Worm (Caenorhabditis elegans): Measurements from ENCODE around the gene egl-26.

egl-26 gene

DNA sequence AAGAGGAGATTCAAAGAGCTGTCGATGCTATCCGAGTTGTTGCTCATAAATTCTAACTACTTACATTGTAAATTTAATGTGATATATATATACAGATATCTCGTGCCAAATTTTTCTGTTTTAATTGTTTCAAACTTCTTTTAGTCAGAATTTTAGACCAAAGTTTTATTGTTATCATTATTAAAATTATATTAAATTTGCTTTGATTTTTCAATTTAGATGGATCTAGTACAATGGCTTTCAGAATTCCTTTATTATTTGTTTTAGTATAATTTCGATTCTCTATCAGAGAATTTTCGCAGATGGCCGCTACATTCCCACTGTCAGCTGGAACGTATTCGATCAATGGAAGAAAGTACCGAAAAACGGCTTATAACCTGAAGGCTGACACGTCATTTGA lies 12.1 kb upstream of the egl-26 start, which contains the start of gene ascc-1:
ascc-1 (plus strand) TSS at position 301 of the 400 bp plus-strand sequence.
- TF ChIP-seq ceh-31 (tag; optimal IDR thresholded peaks at IDR 0.05) (no peak), ceh-30 (tag; optimal IDR thresholded peaks at IDR 0.05) (no peak), mec-3 (tag; optimal IDR thresholded peaks at IDR 0.05; ENCODE audit: borderline replicate concordance) (no peak), hlh-8 (tag; optimal IDR thresholded peaks at IDR 0.05) (no peak), ceh-24 (tag; optimal IDR thresholded peaks at IDR 0.05) (no peak), ets-4 (tag; optimal IDR thresholded peaks at IDR 0.05) (no peak), hlh-6 (tag; optimal IDR thresholded peaks at IDR 0.05) (no peak), unc-3 (GFP tag; conservative IDR thresholded peaks at IDR 0.05) (no peak), unc-3 (tag; optimal IDR thresholded peaks at IDR 0.05) (no peak), fax-1 (tag; optimal IDR thresholded peaks at IDR 0.05) (no peak), elt-2 (tag; optimal IDR thresholded peaks at IDR 0.05) (no peak), unc-86 (tag; optimal IDR thresholded peaks at IDR 0.05) (no peak), nhr-11 (tag; optimal IDR thresholded peaks at IDR 0.05) (no peak), eyg-1 (tag; optimal IDR thresholded peaks at IDR 0.05) (no peak), syd-9 (tag; optimal IDR thresholded peaks at IDR 0.05) (no peak), hlh-13 (GFP tag; optimal IDR thresholded peaks at IDR 0.05) (no peak), F13H6.1 (tag; optimal IDR thresholded peaks at IDR 0.05) (no peak), sox-4 (tag; optimal IDR thresholded peaks at IDR 0.05) (no peak), npax-4 (tag; optimal IDR thresholded peaks at IDR 0.05) (no peak), T23F11.4 (GFP tag; optimal IDR thresholded peaks at IDR 0.05) (no peak)

DNA sequence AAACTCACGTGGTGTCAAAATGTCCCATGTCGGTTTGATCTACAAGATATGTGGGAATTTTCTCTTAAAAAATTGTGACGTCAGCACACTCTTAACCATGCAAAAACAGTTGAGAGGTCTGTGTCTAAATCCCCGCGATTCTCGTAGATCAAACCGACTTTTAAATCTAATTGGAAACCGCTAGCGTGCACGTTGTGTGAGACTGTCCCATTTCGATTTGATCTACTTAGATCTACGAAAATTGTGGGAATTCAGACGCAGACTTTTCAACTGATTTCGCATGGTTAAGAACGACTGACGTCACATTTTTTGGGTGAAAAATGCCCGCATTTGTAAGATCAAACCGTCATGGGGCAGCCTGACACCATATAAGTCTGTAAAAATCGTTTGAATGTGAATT lies 11.6 kb upstream of the egl-26 start:
- TF ChIP-seq che-1 (tag; optimal IDR thresholded peaks at IDR 0.05) (no peak), unc-55 (GFP tag; optimal IDR thresholded peaks at IDR 0.05) (no peak), C08G9.2 (tag; optimal IDR thresholded peaks at IDR 0.05) (no peak), ttx-3 (tag; optimal IDR thresholded peaks at IDR 0.05) (no peak), nhr-11 (tag; optimal IDR thresholded peaks at IDR 0.05) (no peak), sox-4 (tag; optimal IDR thresholded peaks at IDR 0.05) (no peak), ahr-1 (tag; optimal IDR thresholded peaks at IDR 0.05) (no peak), lin-11 (tag; optimal IDR thresholded peaks at IDR 0.05) (no peak), elt-2 (tag; optimal IDR thresholded peaks at IDR 0.05) (no peak), tbx-2 (tag; optimal IDR thresholded peaks at IDR 0.05) (no peak), npax-4 (tag; optimal IDR thresholded peaks at IDR 0.05) (no peak), fkh-6 (tag; optimal IDR thresholded peaks at IDR 0.05) (no peak), ceh-30 (tag; optimal IDR thresholded peaks at IDR 0.05) (no peak)

DNA sequence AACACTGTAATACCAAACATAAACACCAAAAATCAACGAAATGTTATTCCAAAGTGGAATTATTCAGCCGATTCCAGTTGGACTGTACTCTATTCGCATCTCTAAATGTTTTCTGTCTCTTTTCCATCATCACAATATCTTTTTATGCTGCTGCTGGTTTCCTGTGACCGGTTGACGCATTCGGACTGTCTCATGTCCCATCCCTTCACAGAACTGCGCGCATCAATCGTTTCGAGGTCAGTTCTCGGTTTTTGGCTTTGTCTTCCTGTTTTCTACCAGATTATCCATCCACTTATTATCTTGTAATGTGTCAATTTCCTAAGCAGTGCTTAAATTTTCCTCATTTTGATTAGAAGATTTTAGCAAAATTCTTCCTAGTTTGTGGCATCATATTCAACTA lies 9.4 kb upstream of the egl-26 start:
- TF ChIP-seq ceh-18 (tag; optimal IDR thresholded peaks at IDR 0.05) (no peak), pha-4 (tag; optimal IDR thresholded peaks at IDR 0.05) (no peak), ets-4 (tag; optimal IDR thresholded peaks at IDR 0.05) (no peak), ceh-30 (tag; optimal IDR thresholded peaks at IDR 0.05) (no peak), dve-1 (tag; optimal IDR thresholded peaks at IDR 0.05) (no peak), unc-55 (GFP tag; optimal IDR thresholded peaks at IDR 0.05) (no peak), ceh-19 (GFP tag; optimal IDR thresholded peaks at IDR 0.05) (no peak), fkh-10 (GFP tag; optimal IDR thresholded peaks at IDR 0.05) (no peak), nfya-1 (tag; optimal IDR thresholded peaks at IDR 0.05) (no peak), pqm-1 (tag; optimal IDR thresholded peaks at IDR 0.05) (no peak), ama-1 (optimal IDR thresholded peaks at IDR 0.05) (no peak), ceh-34 (tag; optimal IDR thresholded peaks at IDR 0.05) (no peak), nhr-232 (tag; optimal IDR thresholded peaks at IDR 0.05) (no peak)

DNA sequence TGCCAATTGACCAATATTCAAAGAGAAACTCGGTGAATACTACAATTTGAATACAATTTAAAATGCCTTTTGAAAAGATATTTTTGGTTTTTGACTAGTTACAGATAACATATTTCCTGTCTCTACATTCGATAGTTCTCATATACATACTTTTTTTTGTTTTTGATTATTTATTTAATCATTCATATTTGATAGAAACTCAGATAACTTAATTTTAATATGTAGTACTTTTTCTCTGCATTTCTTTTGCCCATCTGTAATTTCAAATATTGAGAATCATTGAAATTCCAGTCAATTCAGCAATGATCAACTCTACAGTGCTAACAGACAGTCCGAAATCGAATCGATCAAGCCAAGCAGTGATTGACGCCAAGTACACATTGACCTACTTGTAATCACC lies 8.4 kb upstream of the egl-26 start, which contains the start of gene C23H3.2:
C23H3.2 (plus strand) TSS at position 301 of the 400 bp plus-strand sequence.
- no peak for TF ChIP-seq ceh-48 (tag; optimal IDR thresholded peaks at IDR 0.05)
- no peak for TF ChIP-seq npax-4 (tag; optimal IDR thresholded peaks at IDR 0.05)
- no peak for TF ChIP-seq rnt-1 (tag; optimal IDR thresholded peaks at IDR 0.05)
- TF ChIP-seq T23F11.4 (GFP tag; optimal IDR thresholded peaks at IDR 0.05), result no peak
- TF ChIP-seq hlh-13 (GFP tag; optimal IDR thresholded peaks at IDR 0.05), result no peak
- no peak for TF ChIP-seq F13H6.1 (tag; optimal IDR thresholded peaks at IDR 0.05)

Measured in whole organism, late embryonic.